Fruit fly (Drosophila melanogaster) whole organism, adult: ENCODE data around the gene Zip88E.

Experiments
- CG11617 ChIP-seq: fragments of 200-800 bp; sonication (Bioruptor generic); optimal IDR thresholded peaks from 2 replicates; lab custom pipeline; 2017; ENCODE audit warnings: mild to moderate bottlenecking, missing biosample characterization, missing genetic modification reagents, missing genetic modification characterization
- CG12768 ChIP-seq: fragments of 200-800 bp; sonication (Bioruptor generic); optimal IDR thresholded peaks from 2 replicates; lab custom pipeline; 2017; ENCODE audit warnings: missing biosample characterization, missing genetic modification characterization, mild to moderate bottlenecking, moderate library complexity, missing genetic modification reagents
- CG14711 ChIP-seq: fragments of 200-800 bp; sonication (Bioruptor generic); optimal IDR thresholded peaks from 2 replicates; lab custom pipeline; 2018; ENCODE audit warnings: missing biosample characterization, mild to moderate bottlenecking, missing genetic modification characterization, moderate library complexity
- CG1620 ChIP-seq: fragments of 200-800 bp; sonication (Bioruptor generic); optimal IDR thresholded peaks from 2 replicates; lab custom pipeline; 2016; ENCODE audit warnings: missing biosample characterization, missing genetic modification characterization
- CG33017 ChIP-seq: fragments of 200-800 bp; sonication (Bioruptor generic); optimal IDR thresholded peaks from 2 replicates; lab custom pipeline; 2018; ENCODE audit warnings: missing biosample characterization, mild to moderate bottlenecking, missing genetic modification characterization, moderate library complexity
- CG5204 ChIP-seq: fragments of 200-800 bp; sonication (Bioruptor generic); optimal IDR thresholded peaks from 2 replicates; lab custom pipeline; 2016; ENCODE audit warnings: missing biosample characterization, missing genetic modification characterization
- CG7045 ChIP-seq: fragments of 200-800 bp; sonication (Bioruptor generic); optimal IDR thresholded peaks from 2 replicates; lab custom pipeline; 2017; ENCODE audit warnings: missing biosample characterization, mild to moderate bottlenecking, missing genetic modification characterization
- CG7101 ChIP-seq: fragments of 200-800 bp; sonication (Bioruptor generic); optimal IDR thresholded peaks from 2 replicates; lab custom pipeline; 2018; ENCODE audit warnings: missing biosample characterization, mild to moderate bottlenecking, missing genetic modification characterization, moderate library complexity
- Clk ChIP-seq: fragments of 200-800 bp; sonication (Bioruptor generic); optimal IDR thresholded peaks from 2 replicates; lab custom pipeline; 2017; ENCODE audit warnings: missing biosample characterization, missing genetic modification characterization
- Crg-1 ChIP-seq: fragments of 200-800 bp; sonication (Bioruptor generic); optimal IDR thresholded peaks from 2 replicates; lab custom pipeline; 2016; ENCODE audit warnings: missing biosample characterization, missing genetic modification characterization
- Hr96 ChIP-seq: fragments of 200-800 bp; sonication (Bioruptor generic); optimal IDR thresholded peaks from 2 replicates; lab custom pipeline; 2016; ENCODE audit warnings: missing biosample characterization, missing genetic modification characterization
- Mnt ChIP-seq: fragments of 200-800 bp; sonication (Bioruptor generic); optimal IDR thresholded peaks from 2 replicates; lab custom pipeline; 2016; ENCODE audit warnings: missing biosample characterization, mild to moderate bottlenecking, missing genetic modification characterization
- bab1 ChIP-seq: fragments of 200-800 bp; sonication (Bioruptor generic); optimal IDR thresholded peaks from 3 replicates; lab custom pipeline; 2019; ENCODE audit warnings: missing biosample characterization, mild to moderate bottlenecking, missing genetic modification characterization, moderate library complexity
- cic ChIP-seq: fragments of 200-800 bp; sonication (Bioruptor generic); optimal IDR thresholded peaks from 2 replicates; lab custom pipeline; 2017; ENCODE audit warnings: missing biosample characterization, mild to moderate bottlenecking, missing genetic modification characterization, moderate library complexity
- cnc ChIP-seq, 2 experiments: fragments of >200 bp; optimal IDR thresholded peaks; 2 replicates each; lab custom pipeline; 2017
- kay ChIP-seq: fragments of 200-800 bp; sonication (Bioruptor generic); peaks from one replicate; lab custom pipeline; 2016; ENCODE audit warnings: missing biosample characterization, missing genetic modification characterization, borderline replicate concordance
- ovo ChIP-seq: fragments of 200-800 bp; sonication (Bioruptor generic); optimal IDR thresholded peaks from 2 replicates; lab custom pipeline; 2016; ENCODE audit warnings: missing biosample characterization, missing genetic modification characterization
- pad ChIP-seq: fragments of 200-800 bp; sonication (Bioruptor generic); optimal IDR thresholded peaks from 3 replicates; lab custom pipeline; 2017; ENCODE audit warnings: missing biosample characterization, missing genetic modification characterization, mild to moderate bottlenecking, moderate library complexity, missing genetic modification reagents
- tj ChIP-seq: fragments of 200-800 bp; sonication (Bioruptor generic); optimal IDR thresholded peaks from 3 replicates; lab custom pipeline; 2017; ENCODE audit warnings: missing biosample characterization, mild to moderate bottlenecking, missing genetic modification characterization, moderate library complexity
- toe ChIP-seq: fragments of 200-800 bp; sonication (Bioruptor generic); optimal IDR thresholded peaks from 2 replicates; lab custom pipeline; 2016; ENCODE audit warnings: missing biosample characterization, missing genetic modification characterization

The Zip88E gene

DNA sequence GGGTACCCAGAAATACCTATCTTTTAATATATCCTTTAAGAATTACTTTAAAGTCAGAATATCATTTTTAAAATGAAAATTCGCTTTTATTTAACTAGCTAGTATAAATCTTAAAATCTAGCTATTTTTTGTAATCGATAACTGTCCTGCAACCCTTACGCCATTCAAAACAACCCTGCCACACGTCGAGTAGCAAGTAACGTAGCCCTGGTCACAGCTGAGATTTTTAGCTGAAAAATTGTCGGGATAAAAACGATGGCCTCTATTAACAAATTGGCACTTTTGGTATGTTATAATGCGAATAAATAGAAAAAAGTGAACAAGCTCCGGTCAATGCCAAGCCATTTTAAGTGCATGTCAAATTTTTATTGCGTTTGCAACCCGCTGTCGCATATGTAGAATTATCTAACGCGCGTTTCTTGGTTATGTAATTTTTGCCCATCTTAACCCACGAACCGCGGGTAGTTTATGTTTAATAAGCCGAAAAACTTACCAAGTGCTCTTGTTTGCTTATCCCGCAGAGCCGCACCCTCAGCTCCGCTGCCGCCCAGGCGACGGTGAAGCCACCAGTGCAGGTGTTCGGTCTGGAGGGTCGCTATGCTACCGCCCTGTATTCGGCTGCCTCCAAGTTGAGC is 2.9 kb upstream of the Zip88E start, which contains the start of gene ATPsynO:
Gene ATPsynO (plus strand): TSS at position 186 of the 635 bp plus-strand sequence.
- TF ChIP-seq tj (no peak), CG12768 (GFP tag; lab: Kevin White, UChicago) (no peak), CG7045 (GFP tag; lab: Kevin White, UChicago) (no peak), CG11617 (GFP tag; lab: Kevin White, UChicago) (peak; percentile 51), CG1620 (GFP tag; lab: Kevin White, UChicago) (peak; percentile 20), Mnt (peak; percentile 60), cic (no peak), CG14711 (tag; lab: Kevin White, UChicago) (peak; percentile 59), Hr96 (no peak), pad (GFP tag; lab: Kevin White, UChicago) (no peak), Crg-1 (GFP tag; lab: Kevin White, UChicago) (peak; percentile 17), CG7101 (peak; percentile 46), bab1 (GFP tag; lab: Kevin White, UChicago) (peak; percentile 74), CG33017 (tag; lab: Kevin White, UChicago) (peak; percentile 43)

- no peak for TF ChIP-seq CG12768 (GFP tag; lab: Kevin White, UChicago)
- no peak for TF ChIP-seq Mnt
- no peak for TF ChIP-seq ovo
- no peak for TF ChIP-seq CG1620 (GFP tag; lab: Kevin White, UChicago)
- TF ChIP-seq Hr96, result no peak
- TF ChIP-seq tj, result peak; percentile 90
- no peak for TF ChIP-seq Crg-1 (GFP tag; lab: Kevin White, UChicago)
Measured at dm6 chr3R:15268856-15269255, 394 bp downstream of the Zip88E start.

DNA sequence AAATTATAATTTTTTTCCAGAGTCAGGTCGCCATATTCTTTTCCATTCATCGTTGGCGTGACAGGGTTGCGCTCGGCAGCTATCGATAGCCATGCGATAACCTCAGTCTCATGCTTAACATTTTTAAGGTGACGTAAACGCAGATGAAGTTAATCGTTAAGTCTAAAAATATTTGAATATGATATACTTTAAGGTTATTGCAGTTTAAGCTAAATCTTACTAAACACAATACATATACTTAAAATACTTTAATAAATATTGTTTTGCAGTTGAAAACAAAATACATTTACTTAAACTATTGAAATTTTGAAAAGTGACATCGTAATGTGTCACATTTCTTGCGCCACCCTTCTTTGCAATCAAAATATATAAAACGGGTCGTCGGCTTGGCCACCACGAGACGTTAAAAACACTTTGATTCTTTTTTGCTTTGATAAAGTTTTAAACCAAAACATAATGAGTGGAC is 6.7 kb downstream of the Zip88E start, which contains the start of the genes Cp190 and CG4338:
Gene Cp190 (minus strand): TSS at position 84 of the 466 bp plus-strand sequence.
Gene CG4338 (plus strand): TSS at position 365 of the 466 bp plus-strand sequence.
- TF ChIP-seq Clk (GFP tag; lab: Kevin White, UChicago), result peak; percentile 94
- peak; percentile 97 for TF ChIP-seq CG14711 (tag; lab: Kevin White, UChicago)
- peak; percentile 90 for TF ChIP-seq pad (GFP tag; lab: Kevin White, UChicago)
- peak; percentile 98 for TF ChIP-seq CG11617 (GFP tag; lab: Kevin White, UChicago)
- peak; percentile 96 for TF ChIP-seq CG1620 (GFP tag; lab: Kevin White, UChicago)
- TF ChIP-seq kay (GFP tag; lab: Kevin White, UChicago), result no peak
- peak; percentile 99 for TF ChIP-seq CG7101
- TF ChIP-seq CG5204 (GFP tag; lab: Kevin White, UChicago), result no peak
- peak; percentile 98 for TF ChIP-seq CG7045 (GFP tag; lab: Kevin White, UChicago)
- TF ChIP-seq bab1 (GFP tag; lab: Kevin White, UChicago), result peak; percentile 98
- no peak for TF ChIP-seq cnc (optimal IDR thresholded peaks at IDR 0.05; lab: Kevin White, UChicago)
- TF ChIP-seq ovo, result peak; percentile 91
- TF ChIP-seq Mnt, result peak; percentile 96
- TF ChIP-seq Hr96, result peak; percentile 94
- peak; percentile 98 for TF ChIP-seq CG33017 (tag; lab: Kevin White, UChicago)
- peak; percentile 98 for TF ChIP-seq toe (GFP tag; lab: Kevin White, UChicago)
- peak; percentile 95 for TF ChIP-seq Crg-1 (GFP tag; lab: Kevin White, UChicago)
- peak; percentile 77 for TF ChIP-seq cic
- TF ChIP-seq CG12768 (GFP tag; lab: Kevin White, UChicago), result peak; percentile 98
- peak; percentile 88 for TF ChIP-seq tj

DNA sequence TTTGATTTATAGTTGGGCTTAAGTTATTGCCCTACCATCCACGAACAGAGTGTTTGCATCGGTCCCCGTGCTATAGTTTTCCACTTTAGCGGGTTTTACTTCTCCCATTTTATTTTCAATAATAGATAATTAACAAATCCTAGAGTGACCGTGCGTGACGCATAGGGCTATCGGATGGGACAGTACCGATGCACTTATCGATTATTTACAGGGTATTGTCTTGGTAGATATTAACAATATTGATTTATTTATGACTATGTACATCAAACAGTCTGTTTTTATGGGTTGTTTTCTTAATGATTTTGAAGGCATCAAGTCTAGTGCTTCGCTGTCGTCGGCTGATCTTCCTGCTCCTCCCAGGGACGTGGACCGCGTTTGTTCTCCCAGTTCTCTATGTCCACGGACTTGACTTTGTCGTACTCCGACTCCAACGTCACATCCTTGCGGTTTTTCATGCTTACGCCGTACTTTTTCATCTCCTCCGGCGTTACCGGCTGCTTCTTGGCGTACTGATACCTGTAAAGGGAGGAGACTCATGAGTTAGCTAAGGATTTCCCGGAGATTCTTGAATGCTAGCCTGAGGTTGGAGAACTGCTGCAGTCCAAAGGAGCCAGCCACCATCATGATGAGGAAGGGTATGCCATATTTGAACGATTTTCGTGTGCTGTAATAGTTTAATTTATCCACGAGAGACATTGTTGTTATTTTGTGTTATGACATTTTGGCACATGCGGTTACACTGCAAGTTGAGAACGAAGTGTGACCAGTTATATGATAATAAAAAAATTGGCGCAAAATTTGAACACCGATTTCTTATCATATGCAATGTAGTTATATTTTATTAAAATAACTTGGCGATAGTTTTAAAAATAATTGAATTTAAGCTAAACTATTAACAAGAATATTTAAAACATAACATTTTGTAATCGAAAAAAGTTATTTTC is 9.7 kb downstream of the Zip88E start, which contains the start of the genes MRG15 and Tm1:
Gene MRG15 (minus strand): TSS at position 184 of the 944 bp plus-strand sequence.
Gene Tm1 (plus strand): TSS at position 295 of the 944 bp plus-strand sequence.
- no peak for TF ChIP-seq CG33017 (tag; lab: Kevin White, UChicago)
- TF ChIP-seq CG7101, result no peak
- peak; percentile 15 for TF ChIP-seq CG14711 (tag; lab: Kevin White, UChicago)
- peak; percentile 22 for TF ChIP-seq tj
- no peak for TF ChIP-seq Crg-1 (GFP tag; lab: Kevin White, UChicago)
- peak; percentile 7 for TF ChIP-seq CG11617 (GFP tag; lab: Kevin White, UChicago)
- TF ChIP-seq Mnt, result peak; percentile 69

- TF ChIP-seq CG7045 (GFP tag; lab: Kevin White, UChicago), result no peak
- TF ChIP-seq bab1 (GFP tag; lab: Kevin White, UChicago), result peak; percentile 34
- peak; percentile 8 for TF ChIP-seq CG7101
- no peak for TF ChIP-seq CG33017 (tag; lab: Kevin White, UChicago)
- TF ChIP-seq pad (GFP tag; lab: Kevin White, UChicago), result peak; percentile 21
- peak; percentile 9 for TF ChIP-seq tj
- no peak for TF ChIP-seq Mnt
- no peak for TF ChIP-seq Crg-1 (GFP tag; lab: Kevin White, UChicago)
- TF ChIP-seq CG11617 (GFP tag; lab: Kevin White, UChicago), result peak; percentile 38
- TF ChIP-seq CG14711 (tag; lab: Kevin White, UChicago), result peak; percentile 16
- TF ChIP-seq CG5204 (GFP tag; lab: Kevin White, UChicago), result no peak
- no peak for TF ChIP-seq CG1620 (GFP tag; lab: Kevin White, UChicago)
Measured at dm6 chr3R:15280619-15281334, 12.3 kb downstream of the Zip88E start.
